Worm (Caenorhabditis elegans): Measurements from ENCODE around the gene nspe-4.

DNA sequence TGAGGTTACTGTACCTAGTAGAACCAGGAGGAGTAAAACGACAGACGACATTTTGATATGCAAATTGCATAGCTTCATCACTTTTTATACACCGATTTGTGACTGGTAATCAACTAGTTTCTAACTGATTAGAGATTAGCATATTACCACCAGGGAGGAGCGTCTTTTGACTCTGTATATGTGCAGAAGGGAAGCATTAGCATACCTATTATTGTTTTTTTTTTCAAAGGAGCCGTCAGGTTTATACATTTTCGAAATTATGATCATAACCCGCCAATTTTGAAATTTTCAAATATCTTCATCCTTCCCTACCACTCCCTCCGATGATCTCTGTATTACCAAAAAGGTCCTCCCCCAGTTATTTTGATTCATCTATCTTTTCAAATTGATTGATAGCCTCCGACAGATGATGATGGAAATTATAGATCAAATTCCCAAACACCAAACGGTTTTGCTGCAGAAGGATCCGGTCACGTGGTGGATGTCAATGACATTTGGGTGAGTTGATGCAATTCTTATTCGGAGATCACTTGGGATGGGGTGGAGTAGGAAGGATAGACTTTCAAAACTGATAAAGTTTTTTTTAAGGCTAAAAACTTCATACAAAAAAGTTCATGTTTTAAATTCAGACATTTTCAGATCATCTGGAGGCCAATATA is 9.7 kb downstream of the nspe-4 start, which contains the start of gene nspe-8:
- no peak for TF ChIP-seq ceh-8 (GFP tag; optimal IDR thresholded peaks at IDR 0.05)
- no peak for TF ChIP-seq nhr-77 (tag; optimal IDR thresholded peaks at IDR 0.05)
- no peak for TF ChIP-seq ztf-4 (tag; optimal IDR thresholded peaks at IDR 0.05)
- no peak for TF ChIP-seq aha-1 (tag; optimal IDR thresholded peaks at IDR 0.05)
- TF ChIP-seq ztf-11 (tag; optimal IDR thresholded peaks at IDR 0.05), result no peak
- TF ChIP-seq lsy-2 (tag; optimal IDR thresholded peaks at IDR 0.05), result no peak

All from whole organism, L1 larva.